Worm (Caenorhabditis elegans): ENCODE measurements around the gene Y57E12B.10.

Gene Y57E12B.10

DNA sequence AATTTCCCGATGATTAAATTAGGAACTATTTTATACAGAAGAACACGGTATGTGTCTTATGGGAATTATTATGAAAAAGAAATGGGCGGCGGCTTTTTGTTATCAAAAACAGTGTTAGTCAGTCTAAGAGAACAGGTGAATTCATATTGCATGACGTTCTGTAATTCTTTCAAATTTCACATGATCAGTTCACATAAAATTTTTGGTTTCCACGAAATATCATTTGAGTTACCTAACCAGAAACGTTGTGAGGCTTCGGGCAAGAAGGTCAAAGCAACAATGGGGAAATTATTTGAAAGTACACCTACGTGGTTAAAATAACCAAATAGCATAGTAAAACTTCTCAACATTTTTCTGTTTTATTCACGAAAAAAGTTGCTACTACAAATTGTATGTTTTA, at the start of gene Y57E12B.10:
TSS of gene Y57E12B.10 (minus strand) at position 101 of the 400 bp plus-strand sequence.
- TF ChIP-seq dao-5 (tag; optimal IDR thresholded peaks at IDR 0.05) = no peak

DNA sequence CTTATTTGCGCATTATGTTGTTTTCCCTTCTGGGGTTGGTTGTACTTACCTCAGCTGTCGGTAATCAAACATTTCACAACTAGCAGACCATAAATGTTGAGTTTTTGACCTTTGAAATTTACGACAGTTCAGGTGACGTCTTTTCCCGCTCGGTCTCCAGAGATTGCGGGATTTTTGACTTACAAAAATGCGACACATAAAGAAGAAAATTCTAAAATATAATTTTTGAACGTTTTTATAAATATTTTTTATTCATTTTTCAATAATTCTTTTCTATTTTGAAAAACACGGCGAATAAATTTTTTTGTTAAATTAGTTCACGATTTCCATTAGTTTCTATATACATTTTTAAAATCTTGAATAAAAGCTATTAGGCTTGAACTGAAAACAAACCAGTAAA, 47.0 kb upstream of the Y57E12B.10 start, which contains the start of gene nhr-161:
TSS of gene nhr-161 (minus strand) at position 101 of the 400 bp plus-strand sequence.
- TF ChIP-seq him-1 (tag; optimal IDR thresholded peaks at IDR 0.05) (no peak), dao-5 (tag; optimal IDR thresholded peaks at IDR 0.05) (no peak), W03F9.2 (tag; optimal IDR thresholded peaks at IDR 0.05) (no peak)

DNA sequence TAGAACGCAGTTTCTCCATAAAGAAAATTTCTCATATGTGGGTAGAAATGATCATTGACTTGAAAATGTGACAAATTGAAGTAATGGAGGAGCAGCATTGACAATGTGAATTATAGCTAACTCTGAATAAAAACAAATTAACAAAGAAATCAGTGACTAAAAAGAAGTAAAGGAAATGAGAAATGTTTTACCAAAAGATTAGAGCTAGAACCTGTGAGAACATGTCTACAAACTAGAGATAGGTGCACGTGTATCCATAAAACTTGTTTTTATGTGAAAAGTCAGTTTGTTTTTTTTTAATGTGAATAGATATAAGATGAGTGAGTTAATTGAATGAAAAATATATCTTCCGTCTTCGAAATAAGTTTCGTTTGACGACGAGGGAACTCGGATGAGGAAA, 43.2 kb upstream of the Y57E12B.10 start, which contains the start of gene sre-12:
TSS of gene sre-12 (minus strand) at position 101 of the 400 bp plus-strand sequence.
- no peak for TF ChIP-seq him-1 (tag; optimal IDR thresholded peaks at IDR 0.05)
- no peak for TF ChIP-seq dao-5 (tag; optimal IDR thresholded peaks at IDR 0.05)

DNA sequence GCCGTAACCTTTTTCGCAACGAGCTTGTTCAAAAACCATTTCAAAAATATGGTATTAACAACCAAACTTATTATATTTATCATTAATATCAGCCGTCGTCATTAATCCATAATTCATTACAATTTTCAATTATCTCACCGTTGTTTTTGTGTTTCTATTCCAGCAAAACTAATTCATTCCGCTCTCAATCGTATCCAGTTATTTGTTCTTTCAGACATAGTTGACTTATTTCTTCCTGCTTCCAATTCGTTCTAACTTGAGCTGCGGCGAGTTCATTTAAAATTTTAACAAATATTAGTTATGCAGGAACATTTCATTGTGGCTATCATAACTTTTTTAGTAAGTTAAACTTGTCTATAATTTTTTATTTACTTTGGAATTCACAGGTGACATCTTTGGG, 40.3 kb upstream of the Y57E12B.10 start, which contains the start of gene srx-16:
TSS of gene srx-16 (plus strand) at position 301 of the 400 bp plus-strand sequence.
- no peak for TF ChIP-seq him-1 (tag; optimal IDR thresholded peaks at IDR 0.05)
- no peak for TF ChIP-seq dao-5 (tag; optimal IDR thresholded peaks at IDR 0.05)
- TF ChIP-seq W03F9.2 (tag; optimal IDR thresholded peaks at IDR 0.05) = no peak

DNA sequence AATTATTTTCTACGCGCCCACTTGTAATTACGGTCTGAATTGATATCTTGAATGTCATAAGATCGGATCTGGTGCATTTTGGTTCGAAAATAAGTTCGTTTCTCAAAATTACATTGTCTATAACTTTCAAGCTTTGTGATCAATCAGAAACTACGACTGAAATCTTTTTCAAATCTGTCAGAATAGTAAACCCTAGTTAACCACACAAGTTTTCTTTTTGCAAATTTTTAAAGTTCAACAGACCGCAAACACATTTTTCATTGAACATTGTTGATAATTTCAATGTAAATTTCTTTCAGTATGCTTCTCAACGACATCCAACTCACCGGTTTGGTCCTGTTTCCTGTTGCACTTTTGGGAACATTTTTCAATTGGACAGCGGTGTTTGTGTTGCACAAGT, 35.8 kb upstream of the Y57E12B.10 start, which contains the start of gene srx-59:
TSS of gene srx-59 (plus strand) at position 301 of the 400 bp plus-strand sequence.
- TF ChIP-seq dao-5 (tag; optimal IDR thresholded peaks at IDR 0.05) = no peak
- no peak for TF ChIP-seq him-1 (tag; optimal IDR thresholded peaks at IDR 0.05)
- no peak for TF ChIP-seq W03F9.2 (tag; optimal IDR thresholded peaks at IDR 0.05)

DNA sequence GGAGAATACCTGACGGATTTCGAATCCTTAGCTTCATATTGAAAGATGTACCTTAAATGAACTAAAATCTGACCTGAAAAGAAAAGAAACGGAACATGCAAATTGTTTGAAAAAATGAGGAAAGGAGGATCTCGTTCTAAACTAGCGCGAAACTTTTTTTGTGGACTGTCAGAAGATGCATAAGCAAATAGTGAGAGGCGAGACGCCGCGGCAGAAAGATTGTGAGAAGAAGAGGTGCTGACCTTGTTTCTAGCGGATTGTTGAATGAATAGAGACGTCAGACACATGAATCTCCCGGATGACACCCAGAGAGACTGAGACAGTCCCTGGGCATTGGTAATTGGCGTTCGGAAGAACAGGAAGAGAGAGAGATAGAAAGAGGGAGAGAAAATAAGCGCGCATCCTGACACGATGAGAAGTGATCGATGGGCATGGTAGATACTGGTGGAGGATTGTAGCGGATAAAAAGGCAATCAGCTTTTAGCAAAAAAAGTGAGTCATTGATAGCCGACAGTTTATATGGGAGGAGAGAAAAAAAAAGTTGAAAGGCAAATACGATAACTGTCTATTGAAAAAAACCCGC, 34.3 kb upstream of the Y57E12B.10 start, which contains the start of gene ptr-15:
TSS of gene ptr-15 (minus strand) at position 51 of the 583 bp plus-strand sequence.
- TF ChIP-seq dao-5 (tag; optimal IDR thresholded peaks at IDR 0.05) = no peak
- no peak for TF ChIP-seq W03F9.2 (tag; optimal IDR thresholded peaks at IDR 0.05)
- no peak for TF ChIP-seq him-1 (tag; optimal IDR thresholded peaks at IDR 0.05)

DNA sequence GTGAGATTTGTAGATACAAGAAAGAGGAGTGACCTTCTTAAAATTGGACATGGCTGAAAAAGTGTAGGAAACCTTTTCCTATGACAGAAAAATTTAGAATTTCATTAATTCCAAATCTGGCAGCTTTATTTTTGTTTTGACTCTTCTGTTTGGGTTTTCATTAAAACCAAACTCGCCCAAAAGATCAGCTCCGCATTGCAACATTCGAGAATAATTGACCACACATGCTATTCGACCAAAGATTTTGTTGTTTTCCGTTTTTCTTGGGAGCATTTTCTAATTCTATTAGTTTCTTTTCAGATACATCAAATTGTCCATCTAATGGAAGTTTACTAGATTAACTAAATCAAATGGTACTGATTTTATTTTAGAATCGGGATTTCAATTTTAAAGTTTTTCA, 20.5 kb upstream of the Y57E12B.10 start, which contains the start of gene mec-1:
TSS of gene mec-1 (plus strand) at position 301 of the 400 bp plus-strand sequence.
- TF ChIP-seq W03F9.2 (tag; optimal IDR thresholded peaks at IDR 0.05) (no peak), him-1 (tag; optimal IDR thresholded peaks at IDR 0.05) (no peak)

DNA sequence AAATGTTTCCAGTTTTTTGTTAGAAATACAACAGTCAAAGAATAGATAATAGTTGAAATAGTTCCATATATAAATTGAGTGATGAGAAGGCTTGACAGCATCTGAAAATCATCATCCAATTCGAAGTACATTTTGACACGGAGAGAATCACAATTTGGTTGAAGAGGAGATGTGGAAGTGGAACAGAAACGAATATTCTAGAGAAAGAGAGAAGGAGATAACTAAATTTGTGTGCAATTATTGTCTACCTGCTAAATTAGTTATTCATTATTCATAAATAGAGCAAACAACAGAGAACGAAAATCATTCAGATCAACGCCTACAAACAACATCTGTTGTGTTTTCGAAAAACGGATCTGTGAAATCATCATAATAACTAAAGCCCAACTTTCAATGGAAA, 18.0 kb upstream of the Y57E12B.10 start, which contains the start of gene srg-31:
TSS of gene srg-31 (minus strand) at position 101 of the 400 bp plus-strand sequence.
- TF ChIP-seq W03F9.2 (tag; optimal IDR thresholded peaks at IDR 0.05) (no peak), him-1 (tag; optimal IDR thresholded peaks at IDR 0.05) (no peak), dao-5 (tag; optimal IDR thresholded peaks at IDR 0.05) (no peak)

DNA sequence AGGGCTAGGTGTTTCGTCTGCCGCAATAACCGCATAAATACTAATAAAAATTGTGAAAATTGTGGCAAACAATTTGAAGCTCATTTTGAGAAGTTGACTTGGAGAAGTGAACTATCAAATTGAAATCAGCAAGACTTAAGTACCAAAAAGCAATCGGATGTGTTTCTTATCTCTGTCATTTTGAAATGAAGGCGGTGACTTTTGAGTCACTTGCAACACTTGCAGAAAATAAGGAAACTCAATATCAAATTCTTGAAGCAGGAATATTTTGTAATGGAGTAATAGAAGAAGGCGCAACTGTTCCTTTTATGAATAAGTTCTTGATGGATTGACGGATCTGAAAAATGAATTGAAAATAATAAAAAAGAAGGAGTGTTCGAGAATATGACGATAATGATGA, 15.5 kb upstream of the Y57E12B.10 start, which contains the start of gene T07H8.11:
TSS of gene T07H8.11 (minus strand) at position 101 of the 400 bp plus-strand sequence.
- TF ChIP-seq dao-5 (tag; optimal IDR thresholded peaks at IDR 0.05) = no peak
- no peak for TF ChIP-seq him-1 (tag; optimal IDR thresholded peaks at IDR 0.05)
- no peak for TF ChIP-seq W03F9.2 (tag; optimal IDR thresholded peaks at IDR 0.05)

DNA sequence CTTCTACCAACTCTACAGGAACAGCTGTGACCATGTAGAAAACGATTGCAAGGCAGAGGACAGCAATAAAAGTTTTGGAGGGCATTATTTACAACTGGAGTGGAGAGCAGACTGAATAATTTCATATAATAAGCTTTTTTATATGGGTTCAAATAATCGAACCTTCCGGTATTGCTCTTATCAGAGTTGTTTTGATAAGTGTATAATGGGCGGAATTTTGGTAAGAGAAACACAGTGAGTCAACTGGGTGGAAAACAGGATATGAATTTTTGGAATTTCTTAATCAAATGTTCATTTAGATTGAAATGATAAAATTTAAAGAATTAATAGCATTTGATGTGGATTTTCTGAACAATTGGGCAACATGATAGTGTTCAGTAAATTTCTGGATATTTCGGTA, 14.0 kb upstream of the Y57E12B.10 start, which contains the start of gene Y57E12B.11:
TSS of gene Y57E12B.11 (minus strand) at position 101 of the 400 bp plus-strand sequence.
- TF ChIP-seq W03F9.2 (tag; optimal IDR thresholded peaks at IDR 0.05) (no peak), dao-5 (tag; optimal IDR thresholded peaks at IDR 0.05) (no peak), him-1 (tag; optimal IDR thresholded peaks at IDR 0.05) (no peak)

DNA sequence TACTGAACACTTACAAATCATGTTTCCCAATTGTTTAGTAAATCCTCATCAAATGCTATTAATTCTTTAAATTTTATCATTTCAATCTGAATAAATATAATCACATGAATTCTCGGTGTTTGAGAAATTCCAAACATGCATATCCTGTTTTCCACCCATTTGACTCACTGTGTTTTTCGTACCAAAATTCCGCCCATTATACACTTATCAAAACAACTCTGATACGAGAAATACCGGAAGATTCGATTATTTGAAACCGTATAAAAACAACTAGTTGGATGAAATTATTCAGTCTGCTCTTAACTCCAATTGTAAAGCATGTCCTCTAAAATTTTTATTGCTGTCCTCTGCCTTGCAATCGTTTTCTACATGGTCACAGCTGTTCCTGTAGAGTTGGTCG, 12.4 kb upstream of the Y57E12B.10 start, which contains the start of gene Y57E12B.1:
TSS of gene Y57E12B.1 (plus strand) at position 301 of the 400 bp plus-strand sequence.
- TF ChIP-seq dao-5 (tag; optimal IDR thresholded peaks at IDR 0.05) (no peak), W03F9.2 (tag; optimal IDR thresholded peaks at IDR 0.05) (no peak), him-1 (tag; optimal IDR thresholded peaks at IDR 0.05) (no peak)

DNA sequence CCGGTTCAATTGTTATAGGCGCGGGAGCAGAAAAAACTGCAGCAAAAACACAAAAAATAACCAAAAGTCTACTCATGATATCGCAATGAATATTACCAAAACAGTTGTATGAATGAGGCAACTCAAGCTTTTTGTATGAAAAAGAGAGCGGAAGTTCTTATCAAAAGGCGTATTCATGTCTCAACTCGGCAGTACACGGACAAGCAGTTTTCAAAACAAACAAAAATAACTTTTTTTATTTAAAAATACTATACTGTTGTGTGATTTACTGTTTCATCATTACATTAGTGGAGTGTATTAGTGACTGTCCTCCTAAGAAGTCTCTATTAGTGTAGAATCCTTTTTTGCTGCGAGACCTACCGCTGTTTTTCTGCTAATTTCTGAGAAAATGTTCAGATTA, 11.7 kb upstream of the Y57E12B.10 start, which contains the start of gene Y57E12B.4:
TSS of gene Y57E12B.4 (minus strand) at position 101 of the 400 bp plus-strand sequence.
- no peak for TF ChIP-seq W03F9.2 (tag; optimal IDR thresholded peaks at IDR 0.05)
- no peak for TF ChIP-seq dao-5 (tag; optimal IDR thresholded peaks at IDR 0.05)

DNA sequence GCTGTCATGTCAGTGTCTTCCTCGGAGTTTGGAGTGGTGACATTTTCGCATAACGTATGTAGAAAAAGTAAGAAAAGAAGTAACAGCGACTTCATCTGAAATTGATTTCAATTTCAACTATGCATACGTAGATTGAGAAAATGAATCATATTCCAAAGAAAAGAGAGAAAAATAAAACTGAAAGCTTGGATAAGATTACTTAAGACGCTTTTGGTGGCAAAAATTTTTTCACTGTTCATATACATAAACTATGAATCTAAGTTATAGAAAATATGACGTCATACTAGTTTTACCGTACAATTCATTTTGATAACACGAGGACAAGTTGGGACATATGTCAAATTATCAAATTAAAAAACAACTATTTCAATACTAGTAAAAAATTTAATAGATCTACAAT, 1.6 kb downstream of the Y57E12B.10 start, which contains the start of gene lipl-6:
TSS of gene lipl-6 (minus strand) at position 101 of the 400 bp plus-strand sequence.
- no peak for TF ChIP-seq him-1 (tag; optimal IDR thresholded peaks at IDR 0.05)
- TF ChIP-seq W03F9.2 (tag; optimal IDR thresholded peaks at IDR 0.05) = no peak
- TF ChIP-seq dao-5 (tag; optimal IDR thresholded peaks at IDR 0.05) = no peak

DNA sequence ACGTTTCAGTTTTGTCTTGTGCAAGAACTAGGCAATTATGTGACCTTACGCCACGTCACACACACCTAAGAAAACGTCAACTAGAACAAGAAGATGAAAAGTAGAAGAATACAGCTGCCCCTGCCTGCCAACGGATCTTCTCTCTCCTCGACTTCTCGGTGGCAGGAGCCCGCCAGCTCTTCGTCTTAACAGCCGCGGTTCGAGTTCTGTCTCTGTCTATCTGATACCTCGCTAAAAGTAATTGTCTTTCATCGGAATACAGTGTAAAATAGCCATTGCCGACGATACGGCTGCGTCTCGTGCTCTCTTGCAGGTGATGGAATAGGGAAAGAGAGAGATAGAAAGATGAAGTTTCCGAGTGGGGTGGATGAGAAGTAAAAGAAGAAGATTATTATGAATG, 5.5 kb downstream of the Y57E12B.10 start:
- TF ChIP-seq him-1 (tag; optimal IDR thresholded peaks at IDR 0.05) (no peak), W03F9.2 (tag; optimal IDR thresholded peaks at IDR 0.05) (no peak), dao-5 (tag; optimal IDR thresholded peaks at IDR 0.05) (no peak)
